Worm (Caenorhabditis elegans) whole organism, L4 larva: ENCODE measurements around the gene cpsf-3.

Source experiments
- D1046.2 ChIP-seq: fragments of 200-800 bp; sonication (Bioruptor generic); IDR thresholded peaks from 2 replicates; pipeline ENCODE4 v1.3.6; 2022; ENCODE audit warnings: missing genetic modification characterization, missing compliant biosample characterization
- F10B5.3 ChIP-seq: sonication (generic microtip); optimal IDR thresholded peaks from 2 replicates; lab custom pipeline; 2016; ENCODE audit warnings: mild to moderate bottlenecking, missing genetic modification characterization, missing compliant biosample characterization
- F26F4.8 ChIP-seq: fragments of 200-800 bp; sonication (Bioruptor generic); conservative IDR thresholded peaks from 2 replicates; pipeline ENCODE4 v1.3.6; 2022; ENCODE audit warnings: missing genetic modification characterization, missing compliant biosample characterization
- F44E2.7 ChIP-seq: fragments of 200-800 bp; sonication (Bioruptor generic); IDR thresholded peaks from 2 replicates; pipeline ENCODE4 v2.1.2; 2022; ENCODE audit warnings: missing genetic modification characterization, missing compliant biosample characterization
- R02D3.7 ChIP-seq: fragments of 150-350 bp; sonication (generic microtip); optimal IDR thresholded peaks from 3 replicates; lab custom pipeline; 2014; ENCODE audit warnings: missing biosample characterization, missing genetic modification characterization
- ZK337.2 ChIP-seq: fragments of 200-800 bp; sonication (Bioruptor generic); IDR thresholded peaks from 2 replicates; pipeline ENCODE4 v1.3.6; 2022; ENCODE audit warnings: missing genetic modification reagents, missing genetic modification characterization, missing compliant biosample characterization
- attf-4 ChIP-seq: sonication (generic microtip); optimal IDR thresholded peaks from 3 replicates; lab custom pipeline; 2017; ENCODE audit warnings: missing biosample characterization, missing genetic modification characterization
- ceh-20 ChIP-seq: fragments of 200-800 bp; sonication (Bioruptor generic); IDR thresholded peaks from 2 replicates; pipeline ENCODE4 v1.3.6; 2022; ENCODE audit warnings: missing genetic modification reagents, missing genetic modification characterization, missing compliant biosample characterization
- cey-2 ChIP-seq: sonication (generic microtip); optimal IDR thresholded peaks from 3 replicates; lab custom pipeline; 2017; ENCODE audit warnings: missing genetic modification characterization, mild to moderate bottlenecking, missing compliant biosample characterization, antibody characterized with exemption, borderline replicate concordance; ENCODE audit not compliant: insufficient read depth
- daf-16 ChIP-seq, 3 experiments: sonication (generic microtip); optimal IDR thresholded peaks; 2 replicates each; lab custom pipeline; 2016 to 2017; ENCODE audit warnings: missing genetic modification characterization in 3 of 3, missing genetic modification reagents in 3 of 3, mild to moderate bottlenecking in 2 of 3, missing compliant biosample characterization in 2 of 3, missing biosample characterization in 1 of 3, moderate library complexity in 1 of 3
- daf-8 ChIP-seq: fragments of 200-800 bp; sonication (Bioruptor generic); IDR thresholded peaks from 2 replicates; pipeline ENCODE4 v1.3.6; 2022; ENCODE audit warnings: missing genetic modification characterization, missing compliant biosample characterization
- dmd-6 ChIP-seq: fragments of 200-800 bp; sonication (Bioruptor generic); IDR thresholded peaks from 2 replicates; pipeline ENCODE4 v1.3.6; 2022; ENCODE audit warnings: missing genetic modification reagents, missing genetic modification characterization, missing compliant biosample characterization
- dve-1 ChIP-seq: sonication (generic microtip); optimal IDR thresholded peaks from 2 replicates; lab custom pipeline; 2017; ENCODE audit warnings: antibody characterized with exemption, mild to moderate bottlenecking, missing genetic modification characterization, missing compliant biosample characterization; ENCODE audit not compliant: insufficient read depth
- fkh-10 ChIP-seq: fragments of 150-350 bp; optimal IDR thresholded peaks from 2 replicates; lab custom pipeline; 2014; ENCODE audit warnings: missing biosample characterization, missing genetic modification reagents, missing genetic modification characterization
- fos-1 ChIP-seq: fragments of 150-350 bp; optimal IDR thresholded peaks from 2 replicates; lab custom pipeline; 2014; ENCODE audit warnings: missing biosample characterization, missing genetic modification characterization
- hif-1 ChIP-seq, 2 experiments: sonication (generic microtip); optimal IDR thresholded peaks; 2 replicates each; lab custom pipeline; 2016 to 2017; ENCODE audit warnings: missing compliant biosample characterization in 2 of 2, missing genetic modification characterization in 2 of 2, missing genetic modification reagents in 2 of 2, missing genotype in 2 of 2, mild to moderate bottlenecking in 1 of 2
- hlh-11 ChIP-seq: fragments of 200-800 bp; sonication (Bioruptor generic); optimal IDR thresholded peaks from 2 replicates; lab custom pipeline; 2018; ENCODE audit warnings: mild to moderate bottlenecking, missing genetic modification characterization, missing compliant biosample characterization
- hmg-1.1 ChIP-seq: fragments of 200-800 bp; sonication (Bioruptor generic); IDR thresholded peaks from 2 replicates; pipeline ENCODE4 v1.3.6; 2022; ENCODE audit warnings: missing genetic modification reagents, missing genetic modification characterization, missing compliant biosample characterization
- lin-13 ChIP-seq: fragments of 150-350 bp; optimal IDR thresholded peaks from 2 replicates; lab custom pipeline; 2014; ENCODE audit warnings: missing biosample characterization, missing genetic modification reagents, missing genetic modification characterization
- lin-38 ChIP-seq: fragments of 200-800 bp; sonication (Bioruptor generic); IDR thresholded peaks from 2 replicates; pipeline ENCODE4 v1.3.6; 2022; ENCODE audit warnings: missing genetic modification reagents, missing genetic modification characterization, missing compliant biosample characterization
- lin-39 ChIP-seq: fragments of 150-350 bp; optimal IDR thresholded peaks from 2 replicates; lab custom pipeline; 2014; ENCODE audit warnings: missing biosample characterization, missing genetic modification reagents, missing genetic modification characterization
- lsy-2 ChIP-seq, 2 experiments: fragments of 150-350 bp in 1 of 2; sonication (generic microtip) in 1 of 2; optimal IDR thresholded peaks; 2 replicates each; lab custom pipeline; 2014 to 2017; ENCODE audit warnings: missing biosample characterization in 2 of 2, missing genetic modification characterization in 2 of 2
- madf-9 ChIP-seq: fragments of 200-800 bp; sonication (Bioruptor generic); conservative IDR thresholded peaks from 2 replicates; pipeline ENCODE4 v1.3.6; 2022; ENCODE audit warnings: missing genetic modification reagents, missing genetic modification characterization, missing compliant biosample characterization
- mdl-1 ChIP-seq, 2 experiments: fragments of 150-350 bp in 1 of 2; sonication (generic microtip) in 1 of 2; optimal IDR thresholded peaks; 2 replicates each; lab custom pipeline; 2014 to 2017; ENCODE audit warnings: missing biosample characterization in 2 of 2, missing genetic modification characterization in 2 of 2
- mdt-29 ChIP-seq: fragments of 200-800 bp; sonication (Bioruptor generic); IDR thresholded peaks from 2 replicates; pipeline ENCODE4 v1.3.6; 2022; ENCODE audit warnings: missing genetic modification reagents, missing genetic modification characterization, missing compliant biosample characterization
- mes-2 ChIP-seq: sonication (generic microtip); optimal IDR thresholded peaks from 2 replicates; lab custom pipeline; 2016; ENCODE audit warnings: missing genotype, mild to moderate bottlenecking, missing genetic modification characterization, missing compliant biosample characterization; ENCODE audit not compliant: poor library complexity, severe bottlenecking
- mxl-2 ChIP-seq: fragments of 200-800 bp; sonication (Bioruptor generic); conservative IDR thresholded peaks from 2 replicates; pipeline ENCODE4 v1.3.6; 2022; ENCODE audit warnings: missing genetic modification reagents, missing genetic modification characterization, missing compliant biosample characterization
- nhr-102 ChIP-seq: sonication (generic microtip); optimal IDR thresholded peaks from 2 replicates; lab custom pipeline; 2016; ENCODE audit warnings: mild to moderate bottlenecking, missing genetic modification characterization, moderate library complexity, missing compliant biosample characterization
- nhr-237 ChIP-seq: sonication (generic microtip); optimal IDR thresholded peaks from 2 replicates; lab custom pipeline; 2017; ENCODE audit warnings: missing biosample characterization, missing genetic modification characterization
- nhr-25 ChIP-seq: sonication (generic microtip); optimal IDR thresholded peaks from 2 replicates; lab custom pipeline; 2017; ENCODE audit warnings: missing genetic modification characterization, mild to moderate bottlenecking, missing compliant biosample characterization, antibody characterized with exemption, moderate library complexity, borderline replicate concordance; ENCODE audit not compliant: insufficient read depth
- nhr-28 ChIP-seq: fragments of 150-350 bp; optimal IDR thresholded peaks from 2 replicates; lab custom pipeline; 2014; ENCODE audit warnings: missing biosample characterization, missing genetic modification characterization
- nhr-41 ChIP-seq: fragments of 200-800 bp; sonication (Bioruptor generic); IDR thresholded peaks from 2 replicates; pipeline ENCODE4 v1.3.6; 2022; ENCODE audit warnings: missing genetic modification reagents, missing genetic modification characterization, missing compliant biosample characterization
- nhr-48 ChIP-seq: sonication (generic microtip); optimal IDR thresholded peaks from 2 replicates; lab custom pipeline; 2016; ENCODE audit warnings: mild to moderate bottlenecking, missing genetic modification characterization, missing compliant biosample characterization
- nhr-6 ChIP-seq: fragments of 150-350 bp; optimal IDR thresholded peaks from 2 replicates; lab custom pipeline; 2014; ENCODE audit warnings: missing biosample characterization, missing genetic modification characterization
- pha-4 ChIP-seq, 2 experiments: fragments of 150-350 bp in 1 of 2; fragments of 200-800 bp in 1 of 2; sonication (Bioruptor generic) in 1 of 2; IDR thresholded peaks in 1 of 2; optimal IDR thresholded peaks in 1 of 2; 2 replicates each; pipeline versions ENCODE4 v1.3.6 to Lab custom; 2014 to 2022; ENCODE audit warnings: missing genetic modification characterization in 2 of 2, missing genetic modification reagents in 2 of 2, missing biosample characterization in 1 of 2, missing compliant biosample characterization in 1 of 2
- php-3 ChIP-seq: fragments of 200-800 bp; sonication (Bioruptor generic); IDR thresholded peaks from 2 replicates; pipeline ENCODE4 v1.3.6; 2022; ENCODE audit warnings: missing genetic modification reagents, missing genetic modification characterization, missing compliant biosample characterization
- pqm-1 ChIP-seq: sonication (generic microtip); optimal IDR thresholded peaks from 2 replicates; lab custom pipeline; 2017; ENCODE audit warnings: missing biosample characterization, missing genetic modification characterization
- set-16 ChIP-seq: fragments of 200-800 bp; sonication (Bioruptor generic); IDR thresholded peaks from 2 replicates; pipeline ENCODE4 v1.3.6; 2022; ENCODE audit warnings: missing genetic modification reagents, missing genetic modification characterization, missing compliant biosample characterization
- skn-1 ChIP-seq: fragments of 150-350 bp; optimal IDR thresholded peaks from 2 replicates; lab custom pipeline; 2014; ENCODE audit warnings: missing biosample characterization, missing genetic modification characterization
- snpc-1.2 ChIP-seq: fragments of 200-800 bp; sonication (Bioruptor generic); IDR thresholded peaks from 2 replicates; pipeline ENCODE4 v1.3.6; 2022; ENCODE audit warnings: missing genetic modification reagents, missing genetic modification characterization, missing compliant biosample characterization
- spr-3 ChIP-seq: fragments of 200-800 bp; sonication (Bioruptor generic); optimal IDR thresholded peaks from 2 replicates; lab custom pipeline; 2018; ENCODE audit warnings: mild to moderate bottlenecking, missing genetic modification characterization, missing compliant biosample characterization
- tag-97 ChIP-seq: fragments of 200-800 bp; sonication (Bioruptor generic); IDR thresholded peaks from 2 replicates; pipeline ENCODE4 v1.3.6; 2022; ENCODE audit warnings: missing genetic modification characterization, missing compliant biosample characterization
- tra-1 ChIP-seq: fragments of 200-800 bp; sonication (Bioruptor generic); IDR thresholded peaks from 2 replicates; pipeline ENCODE4 v1.3.6; 2022; ENCODE audit warnings: missing genetic modification reagents, missing genetic modification characterization, missing compliant biosample characterization
- unc-130 ChIP-seq: sonication (generic microtip); optimal IDR thresholded peaks from 2 replicates; lab custom pipeline; 2016; ENCODE audit warnings: missing genetic modification reagents, missing genetic modification characterization, missing compliant biosample characterization
- unc-62 ChIP-seq, 3 experiments: fragments of 150-350 bp in 1 of 3; sonication (generic microtip); optimal IDR thresholded peaks in 2 of 3; peaks in 1 of 3; 1 replicate in 1 of 3; 2 replicates in 2 of 3; lab custom pipeline; 2014 to 2017; ENCODE audit warnings: missing biosample characterization in 3 of 3, missing genetic modification characterization in 3 of 3, missing genetic modification reagents in 3 of 3, missing genotype in 1 of 3
- vab-7 ChIP-seq: fragments of 200-800 bp; sonication (Bioruptor generic); IDR thresholded peaks from 2 replicates; pipeline ENCODE4 v1.3.6; 2022; ENCODE audit warnings: missing genetic modification reagents, missing genetic modification characterization, missing compliant biosample characterization
- ztf-11 ChIP-seq: fragments of 150-350 bp; optimal IDR thresholded peaks from 2 replicates; lab custom pipeline; 2014; ENCODE audit warnings: missing biosample characterization, missing genetic modification characterization
- ztf-7 ChIP-seq: fragments of 150-350 bp; optimal IDR thresholded peaks from 2 replicates; lab custom pipeline; 2014; ENCODE audit warnings: missing biosample characterization, missing genetic modification characterization

The cpsf-3 gene

DNA sequence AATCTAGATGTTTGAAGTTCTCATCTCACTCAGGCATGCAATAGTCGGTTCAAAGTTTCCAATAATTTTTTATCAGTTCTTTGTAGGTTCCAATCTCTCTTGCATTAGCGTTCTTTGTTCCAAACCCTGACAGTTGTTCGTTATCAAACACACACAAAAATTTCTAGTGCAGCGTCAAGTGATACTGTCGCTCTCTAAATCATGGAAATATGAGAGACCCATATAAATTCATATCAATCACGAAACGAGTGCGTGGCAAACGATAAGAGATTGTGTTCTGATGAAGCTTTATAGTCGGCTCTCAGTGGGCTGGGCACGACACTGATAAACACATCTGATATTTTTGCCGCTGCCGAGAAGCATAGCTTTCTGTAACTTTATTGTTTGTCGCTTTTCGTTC, 31.5 kb upstream of the cpsf-3 start (continued):
- TF ChIP-seq mdl-1 (tag; optimal IDR thresholded peaks at IDR 0.05; lab: Kevin White, UChicago) (peak in 1 of 2 experiments; percentile 24), nhr-48 (tag; lab: Kevin White, UChicago) (peak; percentile 86), skn-1 (tag; lab: Kevin White, UChicago) (no peak), pha-4 (GFP tag; IDR thresholded peaks at IDR 0.05; lab: Robert Waterston, UW) (peak; percentile 7; the same call in 1 of the 2 replicates), pha-4 (tag; optimal IDR thresholded peaks at IDR 0.05; lab: Kevin White, UChicago) (no peak), D1046.2 (GFP tag; lab: Robert Waterston, UW) (no peak), F44E2.7 (GFP tag; lab: Robert Waterston, UW) (no peak), ztf-11 (tag; lab: Kevin White, UChicago) (no peak), nhr-6 (no peak), dmd-6 (peak; percentile 88), attf-4 (tag; lab: Kevin White, UChicago) (no peak), nhr-41 (no peak), mdt-29 (peak; percentile 45; the same call in 1 of the 2 replicates), set-16 (GFP tag; lab: Robert Waterston, UW) (no peak), nhr-102 (tag; lab: Kevin White, UChicago) (peak; percentile 72), snpc-1.2 (no peak), madf-9 (GFP tag; lab: Robert Waterston, UW) (no peak), cey-2 (tag; lab: Kevin White, UChicago) (peak; percentile 22), lin-13 (GFP tag; lab: Kevin White, UChicago) (no peak), nhr-25 (no peak), vab-7 (GFP tag; lab: Robert Waterston, UW) (no peak), ceh-20 (peak; percentile 85), unc-62 (GFP tag; optimal IDR thresholded peaks at IDR 0.05 in 1 of 2; lab: Kevin White, UChicago) (no peak), unc-62 (tag; optimal IDR thresholded peaks at IDR 0.05; lab: Kevin White, UChicago) (no peak), R02D3.7 (tag; lab: Kevin White, UChicago) (no peak), unc-130 (GFP tag; lab: Kevin White, UChicago) (no peak), nhr-28 (tag; lab: Kevin White, UChicago) (peak; percentile 99), ztf-7 (no peak), fos-1 (tag; lab: Kevin White, UChicago) (no peak), php-3 (GFP tag; lab: Robert Waterston, UW) (peak; percentile 97), F10B5.3 (tag; lab: Kevin White, UChicago) (no peak), lin-38 (GFP tag; lab: Robert Waterston, UW) (no peak), lin-39 (tag; lab: Kevin White, UChicago) (no peak), daf-8 (GFP tag; lab: Robert Waterston, UW) (no peak), F26F4.8 (no peak), spr-3 (GFP tag; lab: Kevin White, UChicago) (peak; percentile 18), tag-97 (no peak), nhr-237 (tag; lab: Kevin White, UChicago) (no peak)

DNA sequence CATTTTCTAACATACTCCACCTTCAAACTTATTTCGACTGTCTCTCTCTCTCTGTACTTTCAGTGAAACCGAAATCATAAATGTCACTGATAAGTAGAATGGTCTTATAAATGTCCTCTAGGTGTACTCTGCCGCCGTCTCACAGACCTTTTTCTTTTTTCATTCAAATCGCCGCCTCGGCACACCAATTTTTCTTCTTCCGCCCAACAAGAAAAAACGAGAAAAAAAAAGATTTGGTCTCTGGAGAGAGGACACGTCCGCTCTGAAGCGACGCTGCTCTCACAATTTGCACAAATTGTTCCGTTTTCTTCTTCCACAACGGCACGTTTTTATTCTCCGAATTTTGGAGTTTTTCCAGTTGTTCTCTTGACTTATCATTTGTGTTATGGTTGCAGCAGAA, 30.5 kb upstream of the cpsf-3 start:
- TF ChIP-seq hlh-11 (tag; lab: Kevin White, UChicago) (peak; percentile 57), hif-1 (tag; optimal IDR thresholded peaks at IDR 0.05; lab: Kevin White, UChicago) (peak in 1 of 2 experiments; percentile 72), lsy-2 (tag; optimal IDR thresholded peaks at IDR 0.05; lab: Kevin White, UChicago) (peak in 1 of 2 experiments; percentile 5), tra-1 (GFP tag; lab: Robert Waterston, UW) (0 out of 2 replicates have a peak, but pooled peaks have one; percentile 9), fkh-10 (GFP tag; lab: Kevin White, UChicago) (no peak), daf-16 (GFP tag; optimal IDR thresholded peaks at IDR 0.05; lab: Kevin White, UChicago) (no peak), daf-16 (tag; optimal IDR thresholded peaks at IDR 0.05; lab: Kevin White, UChicago) (peak; percentile 5), snpc-1.2 (no peak), dmd-6 (peak; percentile 56), nhr-28 (tag; lab: Kevin White, UChicago) (peak; percentile 21), lin-13 (GFP tag; lab: Kevin White, UChicago) (peak; percentile 4), hmg-1.1 (GFP tag; lab: Robert Waterston, UW) (peak; percentile 38; the same call in 1 of the 2 replicates), ZK337.2 (GFP tag; lab: Robert Waterston, UW) (no peak), dve-1 (tag; lab: Kevin White, UChicago) (peak; percentile 0), D1046.2 (GFP tag; lab: Robert Waterston, UW) (no peak), mxl-2 (GFP tag; lab: Robert Waterston, UW) (no peak), mes-2 (tag; lab: Kevin White, UChicago) (no peak), skn-1 (tag; lab: Kevin White, UChicago) (no peak), pqm-1 (tag; lab: Kevin White, UChicago) (no peak), unc-62 (GFP tag; optimal IDR thresholded peaks at IDR 0.05 in 1 of 2; lab: Kevin White, UChicago) (peak in 1 of 2 experiments; percentile 82), unc-62 (tag; optimal IDR thresholded peaks at IDR 0.05; lab: Kevin White, UChicago) (no peak)
